Worm (Caenorhabditis elegans): ENCODE data around the gene C36C9.4.
"Not testable (repeated sequence)": the region's sequence is repeated elsewhere in the genome, so short reads cannot be mapped to it uniquely, and the experiment has no call there.

ce11 chrX:1742530-1742929 lies 45.8 kb upstream of the C36C9.4 start, which contains the start of gene Y75D11A.2:
- not testable (repeated sequence) for TF ChIP-seq pros-1 (tag; optimal IDR thresholded peaks at IDR 0.05); nfya-1 (tag; optimal IDR thresholded peaks at IDR 0.05); dve-1 (tag; optimal IDR thresholded peaks at IDR 0.05); ceh-2 (tag; optimal IDR thresholded peaks at IDR 0.05); Y22D7AL.16 (tag; optimal IDR thresholded peaks at IDR 0.05); tbx-7 (tag; optimal IDR thresholded peaks at IDR 0.05); pqm-1 (tag; optimal IDR thresholded peaks at IDR 0.05); ama-1 (optimal IDR thresholded peaks at IDR 0.05); zip-5 (tag; optimal IDR thresholded peaks at IDR 0.05); mec-3 (tag; optimal IDR thresholded peaks at IDR 0.05; ENCODE audit: borderline replicate concordance); nhr-11 (tag; optimal IDR thresholded peaks at IDR 0.05); rnt-1 (tag; optimal IDR thresholded peaks at IDR 0.05); ceh-31 (tag; optimal IDR thresholded peaks at IDR 0.05)
